Worm (Caenorhabditis elegans): ENCODE measurements around the gene R10E4.3.

DNA sequence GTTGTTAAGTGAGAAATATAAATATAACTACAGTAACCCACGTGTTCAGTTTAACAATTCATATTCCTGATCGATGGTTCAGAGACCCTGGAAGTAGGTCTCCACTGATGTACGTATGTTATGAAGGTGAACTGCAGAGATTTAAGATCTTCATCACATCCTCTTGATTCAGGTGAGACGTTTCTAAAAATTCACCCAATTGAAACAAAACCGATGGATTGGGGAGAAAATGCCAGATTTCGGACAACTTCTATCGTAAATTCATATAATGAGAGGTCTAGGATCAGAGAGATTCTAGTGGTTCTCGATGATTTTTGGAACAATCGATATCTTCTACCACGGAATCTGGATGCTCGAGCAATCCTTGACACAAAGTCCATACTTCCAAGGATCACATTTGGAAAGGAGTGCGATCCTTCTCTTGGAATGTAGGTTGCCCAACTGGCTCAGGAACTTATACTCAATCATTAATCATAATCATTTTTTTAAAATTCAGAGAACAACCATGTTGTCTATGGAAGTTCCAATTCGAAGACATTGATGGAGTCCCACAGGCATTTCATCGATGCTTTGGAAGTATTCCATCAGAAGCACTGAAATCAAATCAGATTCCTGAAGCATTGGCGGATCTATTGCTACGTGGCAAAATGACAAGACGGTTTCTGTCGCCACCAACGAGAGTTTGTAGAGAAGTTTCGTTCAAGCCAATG, 7.0 kb upstream of the R10E4.3 start, which contains the start of the genes nth-1 and R10E4.7:
- TF ChIP-seq ztf-11 (tag; optimal IDR thresholded peaks at IDR 0.05) (no peak), mdl-1 (tag; optimal IDR thresholded peaks at IDR 0.05) (no peak)

Measured in whole organism, L3 larva.